Worm (Caenorhabditis elegans) whole organism, L2 larva: ENCODE measurements around the gene C10G8.4.

Experiments used
- C34F6.9 ChIP-seq: fragments of 150-350 bp; optimal IDR thresholded peaks from 2 replicates; lab custom pipeline; 2014; ENCODE audit warnings: missing biosample characterization, missing genetic modification characterization
- F13H6.1 ChIP-seq: sonication (generic microtip); optimal IDR thresholded peaks from 2 replicates; lab custom pipeline; 2016; ENCODE audit warnings: missing genetic modification characterization, missing compliant biosample characterization
- R02D3.7 ChIP-seq: fragments of 150-350 bp; optimal IDR thresholded peaks from 2 replicates; lab custom pipeline; 2014; ENCODE audit warnings: missing biosample characterization, missing genetic modification characterization
- Y55F3AM.14 ChIP-seq: fragments of 200-800 bp; sonication (Bioruptor generic); optimal IDR thresholded peaks from 2 replicates; lab custom pipeline; 2018; ENCODE audit warnings: mild to moderate bottlenecking, missing genetic modification characterization, missing compliant biosample characterization
- ZK546.5 ChIP-seq: sonication (generic microtip); optimal IDR thresholded peaks from 2 replicates; lab custom pipeline; 2017; ENCODE audit warnings: missing biosample characterization, missing genetic modification characterization
- alr-1 ChIP-seq: fragments of 150-350 bp; optimal IDR thresholded peaks from 2 replicates; lab custom pipeline; 2014; ENCODE audit warnings: missing biosample characterization, missing genetic modification characterization
- ama-1 ChIP-seq: fragments of 150-350 bp; optimal IDR thresholded peaks from 2 replicates; lab custom pipeline; 2018; ENCODE audit warnings: inconsistent platforms
- blmp-1 ChIP-seq: sonication (generic microtip); optimal IDR thresholded peaks from 2 replicates; lab custom pipeline; 2017; ENCODE audit warnings: missing genetic modification characterization, mild to moderate bottlenecking, missing compliant biosample characterization, antibody characterized with exemption, moderate library complexity; ENCODE audit not compliant: insufficient read depth
- ceh-16 ChIP-seq: fragments of 150-350 bp; optimal IDR thresholded peaks from 2 replicates; lab custom pipeline; 2014; ENCODE audit warnings: missing biosample characterization, missing genetic modification characterization
- ceh-82 ChIP-seq: fragments of 150-350 bp; optimal IDR thresholded peaks from 2 replicates; lab custom pipeline; 2014; ENCODE audit warnings: missing biosample characterization, missing genetic modification characterization
- crh-2 ChIP-seq: sonication (generic microtip); optimal IDR thresholded peaks from 2 replicates; lab custom pipeline; 2017; ENCODE audit warnings: missing biosample characterization, missing genetic modification characterization
- dmd-4 ChIP-seq: sonication (generic microtip); optimal IDR thresholded peaks from 2 replicates; lab custom pipeline; 2017; ENCODE audit warnings: missing biosample characterization, missing genetic modification characterization
- egl-27 ChIP-seq: sonication (generic microtip); optimal IDR thresholded peaks from 3 replicates; lab custom pipeline; 2017; ENCODE audit warnings: missing biosample characterization, missing genetic modification reagents, missing genetic modification characterization
- elt-1 ChIP-seq: fragments of 150-350 bp; optimal IDR thresholded peaks from 2 replicates; lab custom pipeline; 2014; ENCODE audit warnings: missing biosample characterization, missing genetic modification characterization
- elt-3 ChIP-seq: sonication (generic microtip); optimal IDR thresholded peaks from 2 replicates; lab custom pipeline; 2017; ENCODE audit warnings: missing biosample characterization, missing genetic modification characterization
- fos-1 ChIP-seq: fragments of 150-350 bp; optimal IDR thresholded peaks from 2 replicates; lab custom pipeline; 2014; ENCODE audit warnings: missing biosample characterization, missing genetic modification characterization
- gmeb-1 ChIP-seq: fragments of 150-350 bp; optimal IDR thresholded peaks from 2 replicates; lab custom pipeline; 2014; ENCODE audit warnings: missing biosample characterization, missing genetic modification characterization
- lin-11 ChIP-seq: fragments of 150-350 bp; sonication (generic microtip); optimal IDR thresholded peaks from 2 replicates; lab custom pipeline; 2014; ENCODE audit warnings: missing biosample characterization, missing genetic modification characterization, inconsistent platforms, mixed read lengths
- lsy-2 ChIP-seq, 2 experiments: fragments of 150-350 bp in 1 of 2; sonication (generic microtip) in 1 of 2; optimal IDR thresholded peaks; 2 replicates each; lab custom pipeline; 2014 to 2017; ENCODE audit warnings: missing biosample characterization in 2 of 2, missing genetic modification characterization in 2 of 2
- mab-5 ChIP-seq: fragments of 150-350 bp; optimal IDR thresholded peaks from 2 replicates; lab custom pipeline; 2014; ENCODE audit warnings: missing biosample characterization, missing genetic modification characterization
- mbf-1 ChIP-seq: sonication (generic microtip); optimal IDR thresholded peaks from 2 replicates; lab custom pipeline; 2017; ENCODE audit warnings: missing biosample characterization, missing genetic modification characterization
- mdl-1 ChIP-seq, 2 experiments: fragments of 150-350 bp in 1 of 2; sonication (generic microtip) in 1 of 2; optimal IDR thresholded peaks; 2 replicates each; lab custom pipeline; 2017; ENCODE audit warnings: missing biosample characterization in 2 of 2, missing genetic modification characterization in 2 of 2
- nhr-11 ChIP-seq: fragments of 150-350 bp; optimal IDR thresholded peaks from 2 replicates; lab custom pipeline; 2014; ENCODE audit warnings: missing biosample characterization, missing genetic modification characterization
- nhr-129 ChIP-seq: fragments of 150-350 bp; optimal IDR thresholded peaks from 2 replicates; lab custom pipeline; 2014; ENCODE audit warnings: missing biosample characterization, missing genetic modification characterization
- nhr-21 ChIP-seq: fragments of 150-350 bp; optimal IDR thresholded peaks from 2 replicates; lab custom pipeline; 2014; ENCODE audit warnings: missing biosample characterization, missing genetic modification characterization
- nhr-23 ChIP-seq: fragments of 150-350 bp; optimal IDR thresholded peaks from 2 replicates; lab custom pipeline; 2014; ENCODE audit warnings: missing biosample characterization, missing genetic modification reagents, missing genetic modification characterization
- nhr-237 ChIP-seq: fragments of 150-350 bp; optimal IDR thresholded peaks from 2 replicates; lab custom pipeline; 2014; ENCODE audit warnings: missing biosample characterization, missing genetic modification characterization
- nhr-25 ChIP-seq: fragments of 150-350 bp; sonication (generic microtip); optimal IDR thresholded peaks from 3 replicates; lab custom pipeline; 2014; ENCODE audit warnings: missing biosample characterization, missing genetic modification characterization
- nhr-6 ChIP-seq: fragments of 150-350 bp; optimal IDR thresholded peaks from 2 replicates; lab custom pipeline; 2014; ENCODE audit warnings: missing biosample characterization, missing genetic modification characterization
- nhr-77 ChIP-seq: fragments of 150-350 bp; optimal IDR thresholded peaks from 2 replicates; lab custom pipeline; 2014; ENCODE audit warnings: missing biosample characterization, missing genetic modification characterization
- peb-1 ChIP-seq: fragments of 150-350 bp; optimal IDR thresholded peaks from 2 replicates; lab custom pipeline; 2014; ENCODE audit warnings: missing biosample characterization, missing genetic modification characterization
- sem-4 ChIP-seq: fragments of 150-350 bp; optimal IDR thresholded peaks from 2 replicates; lab custom pipeline; 2014; ENCODE audit warnings: missing biosample characterization, missing genetic modification reagents, missing genetic modification characterization
- sma-3 ChIP-seq: sonication (generic microtip); optimal IDR thresholded peaks from 2 replicates; lab custom pipeline; 2016; ENCODE audit warnings: missing genetic modification reagents, missing genetic modification characterization, missing compliant biosample characterization
- sma-9 ChIP-seq, 2 experiments: fragments of 150-350 bp in 1 of 2; sonication (generic microtip) in 1 of 2; optimal IDR thresholded peaks; 2 replicates each; lab custom pipeline; 2014 to 2016; ENCODE audit warnings: missing genetic modification characterization in 2 of 2, mild to moderate bottlenecking in 1 of 2, missing biosample characterization in 1 of 2, missing compliant biosample characterization in 1 of 2, missing genetic modification reagents in 1 of 2, moderate library complexity in 1 of 2
- snpc-4 ChIP-seq: fragments of 150-350 bp; optimal IDR thresholded peaks from 2 replicates; lab custom pipeline; 2014; ENCODE audit warnings: missing biosample characterization, missing genetic modification characterization
- unc-39 ChIP-seq: fragments of 150-350 bp; optimal IDR thresholded peaks from 2 replicates; lab custom pipeline; 2014; ENCODE audit warnings: missing biosample characterization, missing genetic modification characterization
- unc-55 ChIP-seq: fragments of 150-350 bp; sonication (generic microtip); optimal IDR thresholded peaks from 3 replicates; lab custom pipeline; 2014; ENCODE audit warnings: missing biosample characterization, missing genetic modification reagents, missing genetic modification characterization
- zag-1 ChIP-seq: fragments of 150-350 bp; optimal IDR thresholded peaks from 2 replicates; lab custom pipeline; 2014; ENCODE audit warnings: missing biosample characterization, missing genetic modification characterization
- ztf-1 ChIP-seq: fragments of 200-800 bp; sonication (Bioruptor generic); conservative IDR thresholded peaks from 2 replicates; pipeline ENCODE4 v1.3.6; 2022; ENCODE audit warnings: missing genetic modification characterization, missing compliant biosample characterization
- ztf-11 ChIP-seq: sonication (generic microtip); optimal IDR thresholded peaks from 2 replicates; lab custom pipeline; 2017; ENCODE audit warnings: missing biosample characterization, missing genetic modification characterization
- ztf-4 ChIP-seq: fragments of 150-350 bp; optimal IDR thresholded peaks from 2 replicates; lab custom pipeline; 2014; ENCODE audit warnings: missing biosample characterization, missing genetic modification characterization

The C10G8.4 gene

ce11 chrV:5319477-5319876 is 7.7 kb downstream of the C10G8.4 start, which contains the start of gene ceh-34:
Gene ceh-34 (minus strand): TSS chrV:5319577.
- TF ChIP-seq blmp-1 = no peak
- no peak for TF ChIP-seq mab-5
- TF ChIP-seq sma-9 (GFP tag; optimal IDR thresholded peaks at IDR 0.05; lab: Kevin White, UChicago) = no peak
- no peak for TF ChIP-seq sma-9 (tag; optimal IDR thresholded peaks at IDR 0.05; lab: Kevin White, UChicago)
- no peak for TF ChIP-seq R02D3.7 (tag; lab: Kevin White, UChicago)
- no peak for TF ChIP-seq C34F6.9 (tag; lab: Kevin White, UChicago)
- TF ChIP-seq unc-55 (GFP tag; lab: Kevin White, UChicago) = no peak
- no peak for TF ChIP-seq nhr-21 (tag; lab: Kevin White, UChicago)
- no peak for TF ChIP-seq nhr-25 (tag; lab: Kevin White, UChicago)

ce11 chrV:5322815-5323214 is 11.1 kb downstream of the C10G8.4 start:
- TF ChIP-seq F13H6.1 (peak; percentile 35), sma-3 (GFP tag; lab: Kevin White, UChicago) (no peak), unc-39 (no peak), zag-1 (tag; lab: Kevin White, UChicago) (no peak), lsy-2 (tag; optimal IDR thresholded peaks at IDR 0.05; lab: Kevin White, UChicago) (peak in 1 of 2 experiments; percentile 18)

ce11 chrV:5324566-5324965 is 12.8 kb downstream of the C10G8.4 start, which contains the start of gene ceh-33:
Gene ceh-33 (minus strand): TSS chrV:5324666.
- TF ChIP-seq sma-3 (GFP tag; lab: Kevin White, UChicago) (no peak), unc-39 (no peak), ceh-16 (tag; lab: Kevin White, UChicago) (no peak)

- no peak for TF ChIP-seq elt-1 (tag; lab: Kevin White, UChicago)
- no peak for TF ChIP-seq egl-27 (tag; lab: Kevin White, UChicago)
- TF ChIP-seq zag-1 (tag; lab: Kevin White, UChicago) = no peak
- TF ChIP-seq nhr-77 = no peak
- no peak for TF ChIP-seq F13H6.1
- TF ChIP-seq blmp-1 = no peak
- TF ChIP-seq nhr-237 (tag; lab: Kevin White, UChicago) = no peak
- TF ChIP-seq unc-55 (GFP tag; lab: Kevin White, UChicago) = no peak
- no peak for TF ChIP-seq R02D3.7 (tag; lab: Kevin White, UChicago)
- TF ChIP-seq, all 48 proteins: peak for 0
Measured at ce11 chrV:5328314-5328713, 16.6 kb downstream of the C10G8.4 start, which contains the start of gene C10G8.8. Gene C10G8.8 (minus strand): TSS chrV:5328414.

- TF ChIP-seq nhr-129 (tag; lab: Kevin White, UChicago) (peak; percentile 17), sem-4 (no peak), ztf-4 (tag; lab: Kevin White, UChicago) (no peak), nhr-23 (tag; lab: Kevin White, UChicago) (no peak), lin-11 (no peak), nhr-77 (no peak), elt-3 (tag; lab: Kevin White, UChicago) (no peak), dmd-4 (tag; lab: Kevin White, UChicago) (no peak), mbf-1 (tag; lab: Kevin White, UChicago) (no peak), nhr-6 (tag; lab: Kevin White, UChicago) (no peak), ztf-11 (tag; lab: Kevin White, UChicago) (no peak), nhr-21 (tag; lab: Kevin White, UChicago) (peak; percentile 27), sma-3 (GFP tag; lab: Kevin White, UChicago) (peak; percentile 54), ZK546.5 (no peak), alr-1 (tag; lab: Kevin White, UChicago) (no peak), nhr-11 (no peak), nhr-25 (tag; lab: Kevin White, UChicago) (no peak), unc-55 (GFP tag; lab: Kevin White, UChicago) (no peak), F13H6.1 (peak; percentile 72), nhr-237 (tag; lab: Kevin White, UChicago) (no peak), ama-1 (lab: Kevin White, UChicago) (no peak), mdl-1 (tag; optimal IDR thresholded peaks at IDR 0.05; lab: Kevin White, UChicago) (no peak), C34F6.9 (tag; lab: Kevin White, UChicago) (peak; percentile 42), gmeb-1 (peak; percentile 19), snpc-4 (tag; lab: Kevin White, UChicago) (peak; percentile 9), lsy-2 (tag; optimal IDR thresholded peaks at IDR 0.05; lab: Kevin White, UChicago) (no peak), blmp-1 (no peak), ceh-82 (tag; lab: Kevin White, UChicago) (no peak), fos-1 (tag; lab: Kevin White, UChicago) (peak; percentile 40), crh-2 (tag; lab: Kevin White, UChicago) (no peak), ztf-1 (GFP tag; lab: Robert Waterston, UW) (no peak), elt-1 (tag; lab: Kevin White, UChicago) (no peak), zag-1 (tag; lab: Kevin White, UChicago) (no peak), Y55F3AM.14 (no peak), sma-9 (GFP tag; optimal IDR thresholded peaks at IDR 0.05; lab: Kevin White, UChicago) (no peak), sma-9 (tag; optimal IDR thresholded peaks at IDR 0.05; lab: Kevin White, UChicago) (no peak), peb-1 (tag; lab: Kevin White, UChicago) (no peak)
Measured at ce11 chrV:5329677-5330266, 18.0 kb downstream of the C10G8.4 start.
